Fruit fly (Drosophila melanogaster) whole organism: Measurements from ENCODE around the gene mRpL15.

ENCODE experiments used
- CG8478 ChIP-seq: fragments of >200 bp; optimal IDR thresholded peaks from 2 replicates; lab custom pipeline; 2018; ENCODE audit warnings: inconsistent platforms
- Dll ChIP-seq: fragments of >200 bp; optimal IDR thresholded peaks from 2 replicates; lab custom pipeline; 2017
- EcR ChIP-seq, 2 experiments: fragments of >200 bp; optimal IDR thresholded peaks; 2 replicates each; lab custom pipeline; 2017; ENCODE audit warnings: missing biosample characterization in 2 of 2, missing genetic modification characterization in 2 of 2, missing genetic modification reagents in 2 of 2
- pan ChIP-seq: fragments of >200 bp; optimal IDR thresholded peaks from 2 replicates; lab custom pipeline; 2017
- psq ChIP-seq: fragments of >200 bp; optimal IDR thresholded peaks from 2 replicates; lab custom pipeline; 2017
- usp ChIP-seq: fragments of >200 bp; optimal IDR thresholded peaks from 2 replicates; lab custom pipeline; 2017; ENCODE audit warnings: missing biosample characterization, missing genetic modification characterization, mixed read lengths

mRpL15 gene

dm6 chr3L:20405337-20405887, 30.6 kb downstream of the mRpL15 start:
- no peak for TF ChIP-seq psq (lab: Kevin White, UChicago)
- no peak for TF ChIP-seq Dll (lab: Kevin White, UChicago)
- TF ChIP-seq CG8478 (lab: Kevin White, UChicago): no peak
- TF ChIP-seq usp (GFP tag; lab: Kevin White, UChicago): no peak
- no peak for TF ChIP-seq pan (lab: Kevin White, UChicago)
- TF ChIP-seq EcR (GFP tag; optimal IDR thresholded peaks at IDR 0.05; lab: Kevin White, UChicago): no peak

- no peak for TF ChIP-seq CG8478 (lab: Kevin White, UChicago)
- TF ChIP-seq EcR (GFP tag; optimal IDR thresholded peaks at IDR 0.05; lab: Kevin White, UChicago): peak in 1 of 2 experiments; percentile 35
These were observed 31.5 kb downstream of the mRpL15 start for dm6 chr3L:20404515-20404914.

- TF ChIP-seq Dll (lab: Kevin White, UChicago) (no peak), pan (lab: Kevin White, UChicago) (no peak), EcR (GFP tag; optimal IDR thresholded peaks at IDR 0.05; lab: Kevin White, UChicago) (no peak), usp (GFP tag; lab: Kevin White, UChicago) (no peak), psq (lab: Kevin White, UChicago) (no peak), CG8478 (lab: Kevin White, UChicago) (no peak)
These were observed 32.3 kb downstream of the mRpL15 start for dm6 chr3L:20403493-20404379.

DNA sequence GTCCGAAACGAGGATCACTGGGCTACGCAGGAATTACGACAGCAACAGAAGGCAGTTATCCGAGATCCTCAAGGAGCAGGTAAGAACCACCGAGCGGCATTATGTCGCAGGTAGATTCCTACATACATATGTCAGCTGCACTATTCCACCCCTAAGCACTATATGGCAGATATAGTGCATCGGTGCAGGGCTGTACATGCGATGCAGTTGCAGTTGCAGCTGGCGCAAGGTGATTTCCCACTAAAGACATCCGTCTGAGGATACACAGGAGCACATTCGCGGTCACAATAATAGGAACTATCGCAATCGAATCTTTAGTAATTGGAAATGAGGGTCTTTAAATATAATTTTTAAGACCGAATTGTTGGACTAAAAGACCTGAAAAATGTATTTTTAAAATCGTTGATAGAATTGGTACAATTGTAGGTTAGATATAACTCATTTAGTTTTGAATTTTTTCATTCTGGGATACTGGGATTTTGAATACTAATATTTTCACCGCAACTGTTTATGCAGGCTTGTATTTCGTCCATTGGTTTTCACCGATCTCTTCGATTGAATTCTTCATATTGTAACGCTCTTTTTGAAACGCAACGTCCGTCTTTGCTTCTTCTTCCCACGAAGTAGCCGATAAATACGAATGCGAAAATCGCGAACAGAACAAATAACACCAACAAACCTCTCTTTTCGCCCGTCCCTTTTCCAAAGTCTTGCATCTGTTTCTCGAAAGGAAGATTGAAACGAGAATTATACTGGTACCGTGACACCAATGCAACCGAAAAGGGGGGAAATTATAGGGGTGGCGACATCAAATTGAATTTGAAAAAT, 33.1 kb downstream of the mRpL15 start:
- TF ChIP-seq EcR (GFP tag; optimal IDR thresholded peaks at IDR 0.05; lab: Kevin White, UChicago) (no peak), psq (lab: Kevin White, UChicago) (no peak), Dll (lab: Kevin White, UChicago) (no peak), pan (lab: Kevin White, UChicago) (no peak), usp (GFP tag; lab: Kevin White, UChicago) (no peak), CG8478 (lab: Kevin White, UChicago) (no peak)

DNA sequence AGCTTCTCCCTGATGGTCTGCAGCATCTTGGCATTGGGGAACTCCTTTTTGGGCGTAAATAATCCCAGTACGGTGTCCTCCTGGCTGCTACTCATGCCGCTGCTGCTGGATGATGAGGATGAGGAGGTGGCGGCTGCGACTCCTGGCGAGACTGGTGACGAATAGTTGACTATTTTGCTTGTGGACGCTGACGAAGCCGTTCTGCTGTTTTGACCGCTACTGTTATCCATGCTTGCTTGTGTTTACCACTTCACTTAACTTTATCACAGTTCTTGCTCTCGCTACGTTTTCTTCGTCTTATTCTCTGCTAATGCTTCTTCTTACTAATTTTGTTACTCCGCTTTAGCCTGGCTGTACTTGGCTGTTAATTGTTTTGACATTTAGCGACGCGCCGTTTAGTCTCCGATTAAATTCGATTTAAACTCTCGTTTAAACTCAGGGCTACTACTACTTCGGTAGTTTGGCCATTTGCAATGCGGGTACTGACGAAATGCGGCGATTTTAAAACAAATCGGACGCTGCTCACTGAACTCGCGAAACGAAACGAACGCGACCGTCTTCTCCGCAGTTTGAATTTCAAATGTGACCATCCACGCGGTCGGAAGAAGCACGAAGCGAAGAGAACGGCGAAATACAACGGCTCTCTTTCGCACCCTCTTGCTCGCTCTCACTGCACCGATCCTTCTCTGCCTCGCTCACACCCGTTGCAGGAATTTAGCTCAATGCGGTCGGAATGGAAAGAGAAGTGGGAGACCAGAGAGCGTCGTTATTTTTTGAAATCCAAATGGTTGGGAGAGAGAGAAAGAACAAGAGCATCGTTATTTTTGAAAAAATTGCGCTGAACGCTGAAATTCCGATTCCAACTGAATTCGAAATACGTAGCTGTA, 34.7 kb downstream of the mRpL15 start, which contains the start of gene trbl:
Gene trbl, minus strand, starts transcription at position 584 of the 887 bp plus-strand sequence.
- TF ChIP-seq psq (lab: Kevin White, UChicago) (peak; percentile 5), CG8478 (lab: Kevin White, UChicago) (peak; percentile 27), pan (lab: Kevin White, UChicago) (no peak)

DNA sequence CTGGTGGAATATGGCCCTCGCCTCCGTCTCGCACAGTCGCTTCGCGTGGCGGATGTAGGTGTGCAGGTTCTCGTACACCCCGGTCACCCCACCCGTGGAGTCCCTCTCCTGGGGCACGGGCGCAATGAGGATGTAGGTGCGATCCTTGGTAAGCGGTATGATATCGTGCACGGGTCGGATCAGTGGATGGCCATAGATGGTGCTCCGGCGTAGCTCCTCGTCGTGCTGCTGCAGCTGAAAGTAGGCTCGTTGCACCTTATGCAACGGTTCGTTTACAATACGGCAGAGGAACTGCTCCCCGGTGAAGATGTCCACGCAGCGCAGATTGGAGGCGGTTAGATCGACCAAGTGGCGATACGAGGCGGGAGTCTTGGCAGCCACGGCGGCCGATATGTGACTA, 35.5 kb downstream of the mRpL15 start:
- TF ChIP-seq Dll (lab: Kevin White, UChicago): no peak
- no peak for TF ChIP-seq usp (GFP tag; lab: Kevin White, UChicago)
- no peak for TF ChIP-seq EcR (GFP tag; optimal IDR thresholded peaks at IDR 0.05; lab: Kevin White, UChicago)

DNA sequence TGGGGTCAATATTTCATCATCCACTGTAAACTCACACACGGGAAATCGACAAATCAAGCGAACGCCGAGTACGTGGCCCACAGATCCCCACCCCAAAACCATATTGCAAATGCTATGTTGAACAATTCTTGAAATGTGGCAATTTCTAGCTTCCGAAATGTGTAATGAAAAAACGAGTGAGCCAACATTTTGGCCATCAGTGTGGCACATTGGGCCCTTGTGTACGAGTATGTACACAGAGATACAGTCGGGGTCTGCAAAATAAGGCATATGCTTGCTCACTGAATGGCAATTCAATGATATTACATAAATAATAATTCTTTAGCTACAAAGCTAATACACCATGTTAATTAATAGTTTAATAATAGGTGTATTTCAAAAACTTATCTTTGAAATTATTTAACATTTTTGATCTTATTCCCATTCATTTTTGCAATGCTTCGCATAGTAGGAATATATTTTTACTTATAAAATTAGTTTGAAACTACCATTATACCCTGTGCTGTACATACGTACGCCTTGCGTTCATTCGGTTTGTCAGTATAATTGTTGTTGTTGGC, 36.4 kb downstream of the mRpL15 start:
- TF ChIP-seq EcR (GFP tag; optimal IDR thresholded peaks at IDR 0.05; lab: Kevin White, UChicago) (no peak), Dll (lab: Kevin White, UChicago) (no peak), CG8478 (lab: Kevin White, UChicago) (no peak), psq (lab: Kevin White, UChicago) (no peak), usp (GFP tag; lab: Kevin White, UChicago) (no peak), pan (lab: Kevin White, UChicago) (no peak)

DNA sequence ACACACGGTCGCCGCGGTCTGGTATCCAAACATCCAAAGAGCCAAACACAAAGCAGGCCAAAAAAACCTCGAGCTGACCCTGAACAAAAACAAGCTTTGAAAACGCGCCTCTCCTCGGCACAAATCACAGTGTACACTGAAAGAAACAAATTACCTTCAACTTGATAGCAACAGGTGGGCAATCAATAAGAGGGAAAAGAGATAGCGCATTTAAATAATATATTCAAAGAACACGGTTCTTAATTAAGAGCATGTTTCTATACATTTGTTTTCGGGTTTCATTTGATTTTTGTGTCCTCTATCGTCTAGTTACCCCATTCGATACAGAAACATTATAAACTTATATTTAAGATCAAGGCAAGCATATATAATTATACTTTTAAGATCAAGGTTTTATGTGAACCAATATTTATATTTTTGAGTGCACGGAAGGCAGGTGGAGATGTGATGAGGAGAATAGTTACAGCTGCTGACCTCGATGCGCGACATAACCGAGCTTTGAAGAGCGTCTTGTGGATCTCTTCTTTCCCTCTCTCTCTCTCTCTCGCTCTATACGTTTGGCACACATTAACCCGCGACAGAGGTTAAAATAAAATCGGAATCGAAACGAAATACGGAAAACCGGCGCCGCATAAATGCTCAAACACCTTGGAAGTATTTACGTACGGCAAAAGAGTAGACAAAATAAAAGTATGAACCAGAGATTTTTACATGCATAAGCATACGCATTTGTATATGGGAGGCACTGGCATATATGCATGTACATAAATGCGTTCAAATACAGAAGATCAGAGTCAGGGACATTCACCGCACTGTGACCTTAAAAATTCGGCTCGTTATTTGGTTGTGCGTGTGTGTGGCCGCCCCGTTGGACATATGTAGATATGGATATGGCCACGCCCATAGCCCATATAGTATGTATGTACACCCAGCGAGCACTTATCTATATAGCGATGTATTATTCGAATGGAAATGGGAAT, 37.5 kb downstream of the mRpL15 start:
- TF ChIP-seq pan (lab: Kevin White, UChicago) (no peak), psq (lab: Kevin White, UChicago) (no peak), Dll (lab: Kevin White, UChicago) (no peak), CG8478 (lab: Kevin White, UChicago) (no peak), EcR (GFP tag; optimal IDR thresholded peaks at IDR 0.05; lab: Kevin White, UChicago) (no peak), usp (GFP tag; lab: Kevin White, UChicago) (no peak)

- TF ChIP-seq usp (GFP tag; lab: Kevin White, UChicago) (no peak), EcR (GFP tag; optimal IDR thresholded peaks at IDR 0.05; lab: Kevin White, UChicago) (no peak), CG8478 (lab: Kevin White, UChicago) (no peak), pan (lab: Kevin White, UChicago) (no peak), psq (lab: Kevin White, UChicago) (no peak), Dll (lab: Kevin White, UChicago) (no peak)
These were observed 38.2 kb downstream of the mRpL15 start for dm6 chr3L:20397770-20398169.
